Worm (Caenorhabditis elegans): ENCODE measurements around the gene B0302.4.
A peak's percentile ranks its signal among the peaks of the same experiment; 100 is the strongest.

DNA sequence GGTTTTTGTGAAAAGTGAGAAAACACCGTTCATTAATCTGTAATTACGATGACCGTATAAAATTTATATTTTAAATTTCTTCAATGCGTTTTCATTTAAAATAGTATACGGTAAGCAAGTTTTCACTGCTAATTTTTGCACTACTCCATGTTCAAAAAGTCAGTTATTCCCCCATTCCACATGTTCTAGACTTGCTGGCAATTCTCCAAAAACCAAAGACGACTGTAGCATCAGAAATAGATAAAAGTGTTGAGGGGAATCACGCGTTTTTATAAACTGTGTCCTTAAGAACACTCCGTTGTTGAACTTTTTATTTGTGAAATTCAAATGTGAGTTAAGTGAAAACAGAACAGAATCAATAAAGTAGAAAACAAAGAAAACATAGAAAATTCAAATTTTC, 40.9 kb downstream of the B0302.4 start:
- TF ChIP-seq ceh-62 (tag; optimal IDR thresholded peaks at IDR 0.05) = no peak
- TF ChIP-seq fkh-10 (GFP tag; optimal IDR thresholded peaks at IDR 0.05) = no peak
- TF ChIP-seq unc-62 (GFP tag; optimal IDR thresholded peaks at IDR 0.05 in 1 of 2) = peak in 1 of 2 experiments; percentile 75
- no peak for TF ChIP-seq unc-62 (tag; optimal IDR thresholded peaks at IDR 0.05)
- TF ChIP-seq lin-15B (tag; optimal IDR thresholded peaks at IDR 0.05) = no peak
- TF ChIP-seq hlh-11 (tag; optimal IDR thresholded peaks at IDR 0.05) = peak; percentile 41
- TF ChIP-seq dpl-1 (GFP tag; optimal IDR thresholded peaks at IDR 0.05) = no peak

Data from whole organism, L4 larva.